Fruit fly (Drosophila melanogaster) whole organism, adult: ENCODE measurements around the gene B4.

Experiments
- CG14711 ChIP-seq: fragments of 200-800 bp; sonication (Bioruptor generic); optimal IDR thresholded peaks from 2 replicates; lab custom pipeline; 2018; ENCODE audit warnings: missing biosample characterization, mild to moderate bottlenecking, missing genetic modification characterization, moderate library complexity
- CG1620 ChIP-seq: fragments of 200-800 bp; sonication (Bioruptor generic); optimal IDR thresholded peaks from 2 replicates; lab custom pipeline; 2016; ENCODE audit warnings: missing biosample characterization, missing genetic modification characterization

DNA sequence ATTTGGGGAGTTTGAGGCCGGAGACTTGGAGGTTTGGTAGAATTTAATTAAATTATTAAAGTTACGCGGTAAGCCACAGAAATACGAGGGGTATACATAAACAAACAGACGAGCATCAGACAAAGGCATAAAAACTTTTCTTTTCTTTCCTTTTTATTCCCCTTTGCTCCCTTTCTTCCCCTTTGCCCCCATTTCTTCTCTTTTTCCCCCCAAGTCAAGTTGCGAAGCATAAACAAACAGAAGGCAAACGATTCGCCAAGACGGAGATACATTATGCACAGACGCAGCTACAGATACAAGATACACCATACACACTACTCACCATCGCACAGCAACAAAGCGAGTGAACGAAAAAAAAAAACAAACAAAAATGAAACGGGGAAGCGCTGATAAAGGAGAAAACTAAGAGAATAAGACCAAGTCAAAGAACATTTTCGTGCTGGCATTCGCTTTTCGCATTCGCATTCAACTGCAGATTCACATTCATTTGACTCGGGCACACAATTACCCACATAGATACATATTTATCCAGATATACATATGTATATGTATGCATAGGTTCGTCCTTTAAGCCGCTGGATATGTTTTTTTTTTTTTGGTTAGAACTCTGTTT lies 5.5 kb upstream of the B4 start:
- TF ChIP-seq CG1620 (GFP tag; lab: Kevin White, UChicago) (no peak), CG14711 (tag; lab: Kevin White, UChicago) (no peak)
